Fruit fly (Drosophila melanogaster) whole organism, embryonic: Measurements from ENCODE around the gene Pex5.

Experiments used
- Abd-B ChIP-seq: fragments of 200-800 bp; sonication (Bioruptor generic); optimal IDR thresholded peaks from 2 replicates; lab custom pipeline; 2018; ENCODE audit warnings: missing biosample characterization, mild to moderate bottlenecking, missing genetic modification characterization, moderate library complexity
- Bdp1 ChIP-seq: fragments of 200-800 bp; sonication (Bioruptor generic); optimal IDR thresholded peaks from 3 replicates; lab custom pipeline; 2016; ENCODE audit warnings: missing biosample characterization, missing genetic modification characterization
- CG10267 ChIP-seq: fragments of 200-800 bp; sonication (Bioruptor generic); optimal IDR thresholded peaks from 2 replicates; lab custom pipeline; 2018; ENCODE audit warnings: missing biosample characterization, mild to moderate bottlenecking, missing genetic modification characterization, moderate library complexity
- CG12071 ChIP-seq: fragments of 200-800 bp; sonication (Bioruptor generic); optimal IDR thresholded peaks from 3 replicates; lab custom pipeline; 2018; ENCODE audit warnings: missing biosample characterization, mild to moderate bottlenecking, missing genetic modification characterization
- CG12769 ChIP-seq: fragments of 200-800 bp; sonication (Bioruptor generic); optimal IDR thresholded peaks from 2 replicates; lab custom pipeline; 2019; ENCODE audit warnings: missing biosample characterization, mild to moderate bottlenecking, missing genetic modification characterization, moderate library complexity
- CG14014 ChIP-seq: fragments of 200-800 bp; sonication (Bioruptor generic); IDR thresholded peaks from 2 replicates; pipeline ENCODE4 v1.3.6; 2022; ENCODE audit warnings: missing biosample characterization, missing genetic modification characterization
- CG17802 ChIP-seq: fragments of 200-800 bp; sonication (Bioruptor generic); optimal IDR thresholded peaks from 2 replicates; lab custom pipeline; 2018; ENCODE audit warnings: missing biosample characterization, mild to moderate bottlenecking, missing genetic modification characterization, moderate library complexity
- CG3281 ChIP-seq: fragments of 200-800 bp; sonication (Bioruptor generic); optimal IDR thresholded peaks from 3 replicates; lab custom pipeline; 2017; ENCODE audit warnings: missing biosample characterization, mild to moderate bottlenecking, missing genetic modification characterization
- CG33213 ChIP-seq: fragments of 200-800 bp; sonication (Bioruptor generic); optimal IDR thresholded peaks from 3 replicates; lab custom pipeline; 2016; ENCODE audit warnings: missing biosample characterization, missing genetic modification characterization
- CG3726 ChIP-seq: fragments of 200-800 bp; sonication (Bioruptor generic); IDR thresholded peaks from 3 replicates; pipeline ENCODE4, ENCODE4 v1.3.6; 2022; ENCODE audit warnings: missing biosample characterization, missing genetic modification characterization
- CG42726 ChIP-seq: fragments of 200-800 bp; sonication (Bioruptor generic); IDR thresholded peaks from 2 replicates; pipeline ENCODE4 v1.3.6; 2022; ENCODE audit warnings: missing biosample characterization, missing genetic modification characterization; ENCODE audit not compliant: partially characterized antibody
- CG4328 ChIP-seq: fragments of 200-800 bp; sonication (Bioruptor generic); optimal IDR thresholded peaks from 3 replicates; lab custom pipeline; 2017; ENCODE audit warnings: missing biosample characterization, missing genetic modification reagents, missing genetic modification characterization
- CG5245 ChIP-seq: fragments of 200-800 bp; sonication (Bioruptor generic); optimal IDR thresholded peaks from 3 replicates; lab custom pipeline; 2016; ENCODE audit warnings: missing biosample characterization, missing genetic modification characterization
- CG6272 ChIP-seq: fragments of 200-800 bp; sonication (Bioruptor generic); IDR thresholded peaks from 2 replicates; pipeline ENCODE4 v1.3.6; 2022; ENCODE audit warnings: missing biosample characterization, missing genetic modification characterization
- CG6683 ChIP-seq: fragments of 200-800 bp; sonication (Bioruptor generic); optimal IDR thresholded peaks from 2 replicates; lab custom pipeline; 2017; ENCODE audit warnings: missing biosample characterization, mild to moderate bottlenecking, missing genetic modification characterization, missing genetic modification reagents
- CG7928 ChIP-seq: fragments of 200-800 bp; sonication (Bioruptor generic); optimal IDR thresholded peaks from 2 replicates; lab custom pipeline; 2017; ENCODE audit warnings: missing biosample characterization, mild to moderate bottlenecking, missing genetic modification characterization
- CG8478 ChIP-seq: fragments of >200 bp; optimal IDR thresholded peaks from 2 replicates; lab custom pipeline; 2018
- CG9609 ChIP-seq: fragments of 200-800 bp; sonication (Bioruptor generic); optimal IDR thresholded peaks from 3 replicates; lab custom pipeline; 2016; ENCODE audit warnings: missing biosample characterization, missing genetic modification characterization
- D19A ChIP-seq: fragments of 200-800 bp; optimal IDR thresholded peaks from 3 replicates; lab custom pipeline; 2019; ENCODE audit warnings: missing biosample characterization, mild to moderate bottlenecking, missing genetic modification characterization, moderate library complexity
- Doc3 ChIP-seq: fragments of 200-800 bp; sonication (Bioruptor generic); IDR thresholded peaks from 3 replicates; pipeline ENCODE4 v1.3.6; 2022; ENCODE audit warnings: missing biosample characterization, missing genetic modification characterization; ENCODE audit not compliant: partially characterized antibody
- Fer2 ChIP-seq: fragments of 200-800 bp; sonication (Bioruptor generic); optimal IDR thresholded peaks from 2 replicates; lab custom pipeline; 2018; ENCODE audit warnings: missing biosample characterization, mild to moderate bottlenecking, missing genetic modification characterization, moderate library complexity
- GATAe ChIP-seq: fragments of 200-800 bp; sonication (Bioruptor generic); conservative IDR thresholded peaks from 2 replicates; pipeline ENCODE4 v1.3.6; 2022; ENCODE audit warnings: missing biosample characterization, missing genetic modification characterization
- Hand ChIP-seq: fragments of 200-800 bp; sonication (Bioruptor generic); optimal IDR thresholded peaks from 2 replicates; lab custom pipeline; 2017; ENCODE audit warnings: mild to moderate bottlenecking, missing biosample characterization, missing genetic modification reagents, missing genetic modification characterization
- Kr ChIP-seq: fragments of 200-800 bp; sonication (Bioruptor generic); optimal IDR thresholded peaks from 2 replicates; lab custom pipeline; 2017; ENCODE audit warnings: missing biosample characterization, mild to moderate bottlenecking, missing genetic modification characterization
- MTF-1 ChIP-seq: fragments of 200-800 bp; sonication (Bioruptor generic); optimal IDR thresholded peaks from 2 replicates; lab custom pipeline; 2018; ENCODE audit warnings: missing biosample characterization, mild to moderate bottlenecking, missing genetic modification characterization, borderline replicate concordance
- Mad ChIP-seq: fragments of 200-800 bp; sonication (Bioruptor generic); optimal IDR thresholded peaks from 2 replicates; lab custom pipeline; 2016; ENCODE audit warnings: missing biosample characterization, missing genetic modification characterization
- NFAT ChIP-seq: fragments of 200-800 bp; sonication (Bioruptor generic); IDR thresholded peaks from 2 replicates; pipeline ENCODE4 v1.3.6; 2022; ENCODE audit warnings: missing biosample characterization, missing genetic modification characterization
- Nf-YA ChIP-seq: fragments of 200-800 bp; sonication (Bioruptor generic); IDR thresholded peaks from 2 replicates; pipeline ENCODE4 v1.3.6; 2022; ENCODE audit warnings: missing biosample characterization, missing genetic modification characterization
- Oli ChIP-seq: fragments of 200-800 bp; sonication (Bioruptor generic); optimal IDR thresholded peaks from 2 replicates; lab custom pipeline; 2018; ENCODE audit warnings: missing biosample characterization, mild to moderate bottlenecking, missing genetic modification characterization, moderate library complexity
- Spps ChIP-seq: fragments of 200-800 bp; sonication (Bioruptor generic); optimal IDR thresholded peaks from 2 replicates; lab custom pipeline; 2018; ENCODE audit warnings: missing biosample characterization, mild to moderate bottlenecking, missing genetic modification characterization
- Sry-δ ChIP-seq: fragments of 200-800 bp; sonication (Bioruptor generic); optimal IDR thresholded peaks from 2 replicates; lab custom pipeline; 2016; ENCODE audit warnings: missing biosample characterization, missing genetic modification characterization
- Tbp ChIP-seq: fragments of >200 bp; optimal IDR thresholded peaks from 2 replicates; lab custom pipeline; 2018; ENCODE audit warnings: missing biosample characterization, missing genetic modification characterization
- Xbp1 ChIP-seq: fragments of 200-800 bp; sonication (Bioruptor generic); optimal IDR thresholded peaks from 3 replicates; lab custom pipeline; 2016; ENCODE audit warnings: missing biosample characterization, mild to moderate bottlenecking, missing genetic modification characterization
- ac ChIP-seq: fragments of 200-800 bp; sonication (Bioruptor generic); optimal IDR thresholded peaks from 3 replicates; lab custom pipeline; 2017; ENCODE audit warnings: missing biosample characterization, mild to moderate bottlenecking, missing genetic modification characterization
- btn ChIP-seq: fragments of 200-800 bp; sonication (Bioruptor generic); optimal IDR thresholded peaks from 2 replicates; lab custom pipeline; 2016; ENCODE audit warnings: missing biosample characterization, missing genetic modification characterization
- caup ChIP-seq: fragments of 200-800 bp; sonication (Bioruptor generic); optimal IDR thresholded peaks from 3 replicates; lab custom pipeline; 2017; ENCODE audit warnings: missing biosample characterization, mild to moderate bottlenecking, missing genetic modification characterization, moderate library complexity; ENCODE audit not compliant: severe bottlenecking
- eyg ChIP-seq: fragments of 200-800 bp; sonication (Bioruptor generic); optimal IDR thresholded peaks from 3 replicates; lab custom pipeline; 2016; ENCODE audit warnings: missing biosample characterization, missing genetic modification characterization
- gfzf ChIP-seq: fragments of 200-800 bp; sonication (Bioruptor generic); optimal IDR thresholded peaks from 2 replicates; lab custom pipeline; 2016; ENCODE audit warnings: missing biosample characterization, mild to moderate bottlenecking, missing genetic modification characterization, moderate library complexity
- grn ChIP-seq: fragments of 200-800 bp; sonication (Bioruptor generic); optimal IDR thresholded peaks from 3 replicates; lab custom pipeline; 2017; ENCODE audit warnings: missing biosample characterization, missing genetic modification characterization
- kay ChIP-seq: fragments of 200-800 bp; sonication (Bioruptor generic); optimal IDR thresholded peaks from 2 replicates; lab custom pipeline; 2016; ENCODE audit warnings: missing biosample characterization, missing genetic modification characterization
- ken ChIP-seq: fragments of 200-800 bp; sonication (Bioruptor generic); IDR thresholded peaks from 3 replicates; pipeline ENCODE4 v1.3.6; 2022; ENCODE audit warnings: missing biosample characterization, missing genetic modification characterization
- klu ChIP-seq: fragments of 200-800 bp; sonication (Bioruptor generic); IDR thresholded peaks from 2 replicates; pipeline ENCODE4 v1.3.6; 2022; ENCODE audit warnings: missing biosample characterization, missing genetic modification characterization
- lov ChIP-seq, 2 experiments: fragments of 200-800 bp in 1 of 2; fragments of >200 bp in 1 of 2; sonication (Bioruptor generic) in 1 of 2; IDR thresholded peaks in 1 of 2; optimal IDR thresholded peaks in 1 of 2; 2 replicates in 1 of 2; 3 replicates in 1 of 2; pipeline versions ENCODE4 v1.3.6 to Lab custom; 2017 to 2022; ENCODE audit warnings: missing biosample characterization in 1 of 2, missing genetic modification characterization in 1 of 2
- schlank ChIP-seq: fragments of 200-800 bp; sonication (Bioruptor generic); optimal IDR thresholded peaks from 2 replicates; lab custom pipeline; 2018; ENCODE audit warnings: missing biosample characterization, mild to moderate bottlenecking, missing genetic modification characterization
- slou ChIP-seq: fragments of 200-800 bp; sonication (Bioruptor generic); optimal IDR thresholded peaks from 3 replicates; lab custom pipeline; 2016; ENCODE audit warnings: missing biosample characterization, missing genetic modification characterization
- sob ChIP-seq: fragments of 200-800 bp; sonication (Bioruptor generic); IDR thresholded peaks from 2 replicates; pipeline ENCODE4 v1.3.6; 2022; ENCODE audit warnings: missing biosample characterization, missing genetic modification characterization
- toy ChIP-seq: fragments of 200-800 bp; sonication (Bioruptor generic); IDR thresholded peaks from 2 replicates; pipeline ENCODE4 v1.3.6; 2022; ENCODE audit warnings: missing biosample characterization, missing genetic modification characterization
- trh ChIP-seq: fragments of 200-800 bp; sonication (Bioruptor generic); optimal IDR thresholded peaks from 2 replicates; lab custom pipeline; 2016; ENCODE audit warnings: missing biosample characterization, missing genetic modification characterization
- usp ChIP-seq: fragments of >200 bp; optimal IDR thresholded peaks from 2 replicates; lab custom pipeline; 2017; ENCODE audit warnings: missing biosample characterization, missing genetic modification characterization
- vfl ChIP-seq: fragments of 200-800 bp; sonication (Bioruptor generic); optimal IDR thresholded peaks from 2 replicates; lab custom pipeline; 2016; ENCODE audit warnings: missing biosample characterization, missing genetic modification characterization
- wek ChIP-seq: fragments of 200-800 bp; sonication (Bioruptor generic); optimal IDR thresholded peaks from 3 replicates; lab custom pipeline; 2018; ENCODE audit warnings: missing biosample characterization, mild to moderate bottlenecking, missing genetic modification characterization, moderate library complexity

Pex5 gene

dm6 chrX:1854070-1854469, 14.8 kb downstream of the Pex5 start (continued):
- TF ChIP-seq toy (GFP tag; lab: Robert Waterston, UW) = peak; percentile 62
- TF ChIP-seq GATAe (GFP tag; lab: Robert Waterston, UW) = peak; percentile 34; the same call in 1 of the 2 replicates
- peak; percentile 60 for TF ChIP-seq MTF-1 (GFP tag; lab: Kevin White, UChicago)
- TF ChIP-seq Hand (GFP tag; lab: Kevin White, UChicago) = peak; percentile 89
- TF ChIP-seq btn (GFP tag; lab: Kevin White, UChicago) = peak; percentile 21
- no peak for TF ChIP-seq Tbp (GFP tag; lab: Kevin White, UChicago)
- no peak for TF ChIP-seq vfl (GFP tag; lab: Kevin White, UChicago)
- peak; percentile 74 for TF ChIP-seq Nf-YA (GFP tag; lab: Robert Waterston, UW)
- peak; percentile 43 for TF ChIP-seq Bdp1 (GFP tag; lab: Kevin White, UChicago)
- TF ChIP-seq CG8478 (lab: Kevin White, UChicago) = no peak
- TF ChIP-seq CG12769 (tag; lab: Kevin White, UChicago) = peak; percentile 85
- TF ChIP-seq D19A = no peak
- TF ChIP-seq CG5245 (GFP tag; lab: Kevin White, UChicago) = no peak
- TF ChIP-seq lov (optimal IDR thresholded peaks at IDR 0.05; lab: Kevin White, UChicago) = no peak
- TF ChIP-seq lov (GFP tag; IDR thresholded peaks at IDR 0.05; lab: Robert Waterston, UW) = 0 out of 3 replicates have a peak, but pooled peaks have one; percentile 44
- TF ChIP-seq CG3726 (GFP tag; lab: Robert Waterston, UW) = no peak
- TF ChIP-seq trh (GFP tag; lab: Kevin White, UChicago) = peak; percentile 39
- peak; percentile 11 for TF ChIP-seq Xbp1
- peak; percentile 95 for TF ChIP-seq caup (GFP tag; lab: Kevin White, UChicago)
- TF ChIP-seq Kr (GFP tag; lab: Kevin White, UChicago) = no peak
- peak; percentile 32; the same call in 1 of the 2 replicates for TF ChIP-seq klu
- peak; percentile 60 for TF ChIP-seq NFAT (GFP tag; lab: Robert Waterston, UW)
- peak; percentile 64 for TF ChIP-seq CG33213 (GFP tag; lab: Kevin White, UChicago)
- TF ChIP-seq CG17802 (tag; lab: Kevin White, UChicago) = no peak
- TF ChIP-seq CG12071 (GFP tag; lab: Kevin White, UChicago) = peak; percentile 84
- peak; percentile 85 for TF ChIP-seq sob (GFP tag; lab: Robert Waterston, UW)
- peak; percentile 56 for TF ChIP-seq slou (GFP tag; lab: Kevin White, UChicago)
- peak; percentile 84 for TF ChIP-seq schlank (tag; lab: Kevin White, UChicago)
- no peak for TF ChIP-seq CG9609 (GFP tag; lab: Kevin White, UChicago)
- peak; percentile 81; the same call in 1 of the 2 replicates for TF ChIP-seq CG14014 (GFP tag; lab: Robert Waterston, UW)
- TF ChIP-seq kay (GFP tag; lab: Kevin White, UChicago) = peak; percentile 10
- peak; percentile 75 for TF ChIP-seq wek
- no peak for TF ChIP-seq CG42726 (GFP tag; lab: Robert Waterston, UW)
- TF ChIP-seq CG6683 (GFP tag; lab: Kevin White, UChicago) = peak; percentile 82
- TF ChIP-seq grn (GFP tag; lab: Kevin White, UChicago) = peak; percentile 75
- no peak for TF ChIP-seq usp (GFP tag; lab: Kevin White, UChicago)
- TF ChIP-seq eyg (GFP tag; lab: Kevin White, UChicago) = peak; percentile 84
- peak; percentile 53 for TF ChIP-seq CG7928 (GFP tag; lab: Kevin White, UChicago)
- TF ChIP-seq CG4328 = peak; percentile 64
- no peak for TF ChIP-seq Oli (tag; lab: Kevin White, UChicago)
- no peak for TF ChIP-seq CG6272 (GFP tag; lab: Robert Waterston, UW)
- no peak for TF ChIP-seq ken (GFP tag; lab: Robert Waterston, UW)
- no peak for TF ChIP-seq ac (GFP tag; lab: Kevin White, UChicago)
- no peak for TF ChIP-seq Spps (tag; lab: Kevin White, UChicago)
- peak; percentile 28 for TF ChIP-seq Sry-δ (GFP tag; lab: Kevin White, UChicago)
- TF ChIP-seq Mad (GFP tag; lab: Kevin White, UChicago) = no peak
- peak; percentile 51 for TF ChIP-seq Fer2
- TF ChIP-seq CG3281 (GFP tag; lab: Kevin White, UChicago) = peak; percentile 86
- no peak for TF ChIP-seq CG10267 (tag; lab: Kevin White, UChicago)
- no peak for TF ChIP-seq gfzf (GFP tag; lab: Kevin White, UChicago)
- TF ChIP-seq Abd-B (GFP tag; lab: Kevin White, UChicago) = no peak
- no peak for TF ChIP-seq Doc3
